Worm (Caenorhabditis elegans) whole organism, midembryonic: Measurements from ENCODE around the gene F54D5.5.

ENCODE experiments used
- T22C8.4 ChIP-seq: fragments of 200-800 bp; sonication (Bioruptor generic); IDR thresholded peaks from 2 replicates; pipeline ENCODE4 v1.3.6; 2022; ENCODE audit warnings: missing genetic modification characterization, missing compliant biosample characterization
- flt-1 ChIP-seq: fragments of 200-800 bp; sonication (Bioruptor generic); IDR thresholded peaks from 2 replicates; pipeline ENCODE4 v1.3.6; 2022; ENCODE audit warnings: missing genetic modification characterization, missing compliant biosample characterization

ce11 chrII:11564127-11564526 lies 2.7 kb downstream of the F54D5.5 start, which contains the start of gene F54D5.15:
- TF ChIP-seq flt-1 (GFP tag; lab: Robert Waterston, UW) (no peak), T22C8.4 (GFP tag; lab: Robert Waterston, UW) (no peak)
